Worm (Caenorhabditis elegans) whole organism, dauer: ENCODE results near the gene srh-208.
"Not testable (repeated sequence)": the region's sequence is repeated elsewhere in the genome, so short reads cannot be mapped to it uniquely, and the experiment has no call there.

Experiments used
- unc-62 ChIP-seq: sonication (generic microtip); optimal IDR thresholded peaks from 2 replicates; lab custom pipeline; 2017; ENCODE audit warnings: missing biosample characterization, missing genetic modification reagents, missing genetic modification characterization

srh-208 gene

DNA sequence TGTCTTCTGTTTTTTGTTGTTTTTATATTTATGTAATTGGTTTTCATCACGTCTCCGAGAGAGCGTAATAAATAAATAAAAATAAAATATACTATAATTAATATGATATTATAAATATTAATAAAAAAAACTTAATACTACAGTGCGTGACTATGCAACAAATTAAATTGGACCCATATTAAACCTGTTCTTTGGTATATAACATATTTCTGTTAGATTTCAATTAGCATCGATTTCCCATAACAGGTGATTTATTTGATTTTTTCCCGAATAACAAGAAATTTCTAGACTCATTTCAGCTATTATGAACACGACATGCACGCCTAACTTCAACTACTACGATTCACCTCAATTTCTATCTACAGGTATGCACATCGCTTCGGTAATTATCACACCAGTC lies at the start of gene srh-208:
srh-208 (plus strand) TSS at position 301 of the 400 bp plus-strand sequence.
- TF ChIP-seq unc-62 = not testable (repeated sequence)

DNA sequence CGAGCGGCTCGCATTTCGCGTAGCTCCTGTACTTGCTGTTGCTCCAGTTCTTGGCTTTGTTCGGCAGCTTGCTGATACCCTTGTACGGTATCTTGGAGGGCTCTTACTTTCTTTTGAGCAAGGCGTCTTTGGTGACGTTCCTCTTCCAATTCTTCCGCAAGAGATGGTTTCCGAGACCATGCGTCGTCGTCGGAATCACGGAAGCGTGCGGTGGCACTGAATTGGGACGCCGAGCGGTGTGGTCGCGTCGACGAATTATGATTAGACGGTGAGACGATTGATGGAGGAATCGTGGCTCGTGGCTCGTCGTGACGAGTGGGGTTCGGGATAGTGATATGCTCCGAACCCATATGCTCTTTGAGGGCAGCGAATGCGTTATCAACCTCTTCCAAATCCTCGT lies 40.8 kb upstream of the srh-208 start:
- no peak for TF ChIP-seq unc-62

DNA sequence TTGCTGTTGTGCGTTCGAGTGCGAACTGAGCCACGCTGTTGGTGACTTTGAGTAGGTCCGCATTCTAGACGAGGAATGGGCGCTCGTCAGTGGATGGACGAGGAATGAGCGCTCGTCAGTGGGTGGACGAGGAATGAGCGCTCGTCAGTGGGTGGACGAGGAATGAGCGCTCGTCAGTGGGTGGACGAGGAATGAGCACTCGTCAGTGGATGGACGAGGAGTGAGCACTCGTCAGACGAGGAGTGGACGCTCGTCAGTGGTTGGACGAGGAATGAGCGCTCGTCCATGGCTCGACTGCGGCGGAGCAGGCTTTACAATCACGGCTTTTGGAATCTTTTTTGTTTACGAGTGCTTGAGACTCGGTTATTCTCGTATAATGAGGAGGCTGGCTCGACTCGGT lies 38.7 kb upstream of the srh-208 start:
- no peak for TF ChIP-seq unc-62

DNA sequence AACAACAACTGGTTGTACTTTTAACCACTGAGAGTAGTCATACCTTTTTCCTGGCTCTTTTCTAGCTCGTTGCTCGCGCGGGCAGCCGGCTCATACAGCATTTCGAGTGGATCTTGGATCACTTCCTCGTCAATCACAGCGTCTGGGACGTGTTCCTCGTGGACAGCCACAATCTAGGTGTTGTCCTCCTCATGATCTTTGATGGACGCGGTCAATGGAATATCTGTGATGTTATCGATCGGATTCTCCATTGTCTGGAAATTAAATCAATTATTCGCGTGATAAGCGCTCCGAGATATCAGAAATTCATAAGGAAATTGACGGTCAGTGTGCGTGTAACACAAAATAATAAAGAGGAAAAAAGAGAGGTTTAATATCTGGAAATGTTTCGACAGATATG lies 37.3 kb upstream of the srh-208 start, which contains the start of gene F21D9.8:
F21D9.8 (minus strand) TSS at position 101 of the 400 bp plus-strand sequence.
- no peak for TF ChIP-seq unc-62

DNA sequence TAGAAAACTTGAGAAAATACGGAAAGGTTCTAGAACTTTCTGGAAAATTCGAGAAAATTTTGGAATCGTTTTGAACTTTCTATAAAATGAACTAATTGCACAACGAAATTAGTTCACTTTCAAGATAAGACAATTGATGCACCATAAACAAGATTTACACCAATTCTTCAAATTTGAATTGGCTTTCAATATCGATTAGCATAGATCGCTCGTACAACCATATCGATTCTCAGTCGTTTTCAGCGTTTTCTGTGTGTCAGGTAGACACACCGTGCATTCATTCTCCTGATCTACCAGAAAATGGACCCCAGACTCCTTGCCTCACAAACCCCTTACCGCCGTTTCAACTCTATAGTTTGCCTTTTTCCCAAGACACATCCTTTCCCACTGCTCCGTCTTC lies 34.8 kb upstream of the srh-208 start, which contains the start of gene fbxb-117:
fbxb-117 (plus strand) TSS at position 301 of the 400 bp plus-strand sequence.
- no peak for TF ChIP-seq unc-62

DNA sequence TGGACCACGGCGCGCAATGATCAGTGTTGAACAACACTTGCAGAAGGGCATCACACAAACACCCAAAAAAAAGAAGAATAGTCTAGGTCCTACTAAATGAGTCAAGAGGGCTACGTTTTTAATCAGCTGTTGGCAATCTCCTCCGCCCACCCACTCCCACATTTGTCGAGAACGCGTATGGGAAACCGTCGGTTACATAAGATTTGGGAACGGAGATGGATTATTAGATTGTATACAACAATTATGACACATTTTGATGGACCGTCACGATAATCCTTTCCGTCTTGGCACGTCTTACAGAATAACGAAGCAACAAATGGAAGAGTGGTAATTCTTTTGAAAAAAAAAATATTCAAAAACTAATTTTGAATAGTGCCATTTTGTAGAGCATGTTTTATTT lies 31.2 kb upstream of the srh-208 start:
- TF ChIP-seq unc-62 = no peak

DNA sequence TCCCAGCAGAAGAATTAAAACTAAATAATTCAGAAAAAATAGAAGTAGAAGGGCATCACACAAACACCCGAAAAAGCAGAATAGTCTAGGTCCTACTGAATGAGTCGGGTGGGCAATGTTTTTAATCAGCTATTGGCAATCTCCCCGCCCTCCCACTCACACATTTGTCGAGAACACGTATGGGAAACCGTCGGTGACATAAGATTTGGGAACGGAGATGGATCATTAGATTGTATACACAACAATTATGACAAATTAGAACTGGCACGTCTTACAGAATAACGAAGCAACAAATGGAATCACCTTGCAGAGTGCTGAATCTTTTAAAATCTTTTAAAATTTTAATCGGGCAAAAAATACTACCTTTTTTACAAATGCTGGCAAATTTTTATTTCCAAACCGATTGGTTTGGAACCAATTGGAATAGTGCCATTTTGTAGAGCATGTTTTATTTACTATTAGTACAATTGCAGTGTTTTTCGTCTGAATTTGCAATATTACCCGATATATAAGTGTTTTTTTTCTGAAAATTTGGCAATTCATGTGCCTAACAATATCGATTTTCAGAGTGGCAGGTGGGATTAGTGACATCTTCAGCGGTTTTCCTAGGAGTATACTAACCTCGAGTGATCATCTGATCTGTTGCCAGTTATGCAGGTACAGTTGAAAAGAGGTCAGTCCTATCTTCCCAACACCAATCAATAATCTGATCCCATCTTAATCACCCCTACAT lies 28.9 kb upstream of the srh-208 start, which contains the start of the genes F55C9.3 and fbxb-57:
F55C9.3 (minus strand) TSS at position 101 of the 733 bp plus-strand sequence.
fbxb-57 (plus strand) TSS at position 683 of the 733 bp plus-strand sequence.
- no peak for TF ChIP-seq unc-62

DNA sequence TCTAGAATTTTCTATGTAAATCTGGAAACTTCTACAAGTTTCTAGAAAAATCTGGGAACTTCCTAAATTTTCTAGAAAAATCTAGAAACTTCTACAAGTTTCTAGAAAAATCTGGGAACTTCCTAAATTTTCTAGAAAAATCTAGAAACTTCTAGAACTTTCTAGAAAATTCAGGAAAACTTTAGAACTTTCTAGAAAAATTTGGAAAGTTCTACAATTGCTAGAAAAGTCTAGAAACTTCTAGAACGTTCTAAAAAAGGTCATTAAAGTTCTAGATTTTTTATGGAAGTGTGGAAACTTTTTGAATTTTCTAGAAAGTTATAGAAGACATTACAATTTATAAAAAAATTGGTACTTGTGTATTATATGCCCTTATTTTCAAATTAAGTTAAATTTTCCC lies 24.1 kb upstream of the srh-208 start, which contains the start of gene F55C9.5:
F55C9.5 (minus strand) TSS at position 101 of the 400 bp plus-strand sequence.
- no peak for TF ChIP-seq unc-62

DNA sequence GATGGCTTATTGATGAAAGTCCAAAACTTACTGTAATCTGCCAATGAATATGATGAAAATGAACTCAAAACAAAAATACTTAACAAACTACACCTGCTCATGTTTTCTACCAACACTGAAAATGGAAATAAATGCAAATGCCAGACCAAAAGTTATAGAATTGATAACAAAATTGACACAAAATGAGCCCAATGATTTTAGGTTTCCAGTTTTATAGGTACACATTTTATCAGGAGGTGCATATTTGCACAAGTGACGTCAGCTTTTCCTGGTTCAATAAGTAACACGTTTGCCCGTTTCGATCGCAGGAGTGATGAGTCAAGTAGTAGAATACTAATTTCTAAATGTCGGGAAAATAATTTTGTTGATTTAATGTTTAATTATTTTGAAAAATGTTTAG lies 20.4 kb upstream of the srh-208 start, which contains the start of gene F55C9.6:
F55C9.6 (minus strand) TSS at position 101 of the 400 bp plus-strand sequence.
- TF ChIP-seq unc-62 = no peak

DNA sequence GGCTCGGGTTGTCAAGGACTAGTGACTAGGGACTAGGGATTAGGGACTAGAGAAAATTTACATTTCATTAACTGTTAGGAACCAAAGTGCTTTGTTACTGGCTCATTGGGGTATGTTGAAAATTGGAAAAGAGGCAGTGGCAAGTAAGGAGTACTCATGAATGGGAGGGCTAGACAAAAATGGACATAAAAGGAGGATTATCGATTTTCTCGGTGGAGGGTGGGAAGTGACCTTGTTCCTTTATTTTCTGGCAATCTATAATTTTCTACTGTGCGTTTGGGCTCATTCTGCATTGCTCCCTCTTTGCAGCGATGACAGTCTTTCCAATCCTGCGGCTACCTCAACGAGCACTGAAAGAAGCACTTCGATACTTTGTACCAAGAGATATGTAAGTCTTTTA lies 19.6 kb upstream of the srh-208 start, which contains the start of gene fbxb-60:
fbxb-60 (plus strand) TSS at position 301 of the 400 bp plus-strand sequence.
- TF ChIP-seq unc-62 = no peak

DNA sequence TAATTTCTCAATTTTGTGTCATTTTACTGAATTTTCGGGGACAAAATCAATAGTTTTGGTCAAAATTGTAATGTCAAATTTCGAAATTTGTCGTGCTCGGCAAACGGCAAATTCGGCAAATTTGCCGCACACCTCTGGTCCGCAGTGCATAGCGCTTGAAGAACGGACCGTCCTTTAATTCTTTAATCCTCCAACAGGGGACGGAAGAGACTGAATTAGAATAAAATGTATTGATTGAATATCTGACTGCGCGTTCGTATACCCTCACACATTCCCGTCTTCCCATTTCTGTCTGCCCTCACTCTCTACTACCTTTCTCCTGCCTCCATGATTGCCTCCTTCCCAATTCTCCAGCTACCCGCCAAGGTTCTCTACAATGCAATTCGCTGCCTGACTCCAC lies 17.9 kb upstream of the srh-208 start, which contains the start of gene F55C9.14:
F55C9.14 (plus strand) TSS at position 301 of the 400 bp plus-strand sequence.
- TF ChIP-seq unc-62 = no peak

DNA sequence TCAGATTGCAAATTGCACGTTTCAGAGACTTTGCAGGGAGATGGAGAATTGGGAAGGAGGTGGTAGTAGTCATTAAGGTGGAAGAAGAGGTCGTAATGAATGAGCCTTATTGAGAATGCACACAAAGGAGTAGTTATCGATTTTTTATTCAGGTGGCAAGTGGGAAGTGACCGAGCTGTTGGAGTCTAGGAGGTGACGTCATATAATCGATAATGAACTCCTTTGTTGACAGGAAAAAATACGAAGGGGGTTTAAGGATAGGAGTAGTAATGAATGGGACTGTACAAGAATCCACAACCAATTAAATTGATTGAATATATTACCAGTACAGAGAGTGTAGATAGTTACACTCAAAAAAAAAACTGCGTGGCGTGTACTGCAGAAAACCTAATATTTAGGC lies 15.2 kb upstream of the srh-208 start, which contains the start of gene fbxb-62:
fbxb-62 (minus strand) TSS at position 101 of the 400 bp plus-strand sequence.
- no peak for TF ChIP-seq unc-62

DNA sequence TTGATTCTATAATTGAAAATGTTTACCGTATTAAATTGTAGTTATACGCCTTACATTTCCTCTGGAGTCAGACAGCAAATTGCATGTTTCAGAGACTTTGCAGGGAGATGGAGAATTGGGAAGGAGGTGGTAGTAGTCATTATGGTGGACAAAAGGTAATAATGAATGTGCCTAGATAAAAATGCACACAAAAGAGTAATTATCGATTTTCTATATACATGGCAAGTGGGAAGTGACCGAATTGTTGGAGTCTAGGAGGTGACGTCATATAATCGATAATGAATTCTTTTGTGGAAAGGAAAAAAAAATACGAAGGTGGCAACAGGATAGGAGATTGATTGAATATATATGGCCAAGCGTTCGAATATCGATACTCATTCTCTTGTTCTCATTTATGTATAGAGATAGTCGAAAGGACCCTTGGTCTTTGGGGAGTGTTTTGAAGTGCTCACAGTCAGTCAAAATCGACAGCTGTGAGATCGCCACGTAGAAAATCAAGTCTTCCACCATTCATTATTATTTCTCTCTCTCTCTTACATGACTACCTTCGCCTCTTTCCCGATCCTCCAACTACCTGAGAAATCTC lies 13.5 kb upstream of the srh-208 start, which contains the start of the genes fbxb-63 and fbxb-61:
fbxb-63 (minus strand) TSS at position 142 of the 586 bp plus-strand sequence.
fbxb-61 (plus strand) TSS at position 536 of the 586 bp plus-strand sequence.
- no peak for TF ChIP-seq unc-62

DNA sequence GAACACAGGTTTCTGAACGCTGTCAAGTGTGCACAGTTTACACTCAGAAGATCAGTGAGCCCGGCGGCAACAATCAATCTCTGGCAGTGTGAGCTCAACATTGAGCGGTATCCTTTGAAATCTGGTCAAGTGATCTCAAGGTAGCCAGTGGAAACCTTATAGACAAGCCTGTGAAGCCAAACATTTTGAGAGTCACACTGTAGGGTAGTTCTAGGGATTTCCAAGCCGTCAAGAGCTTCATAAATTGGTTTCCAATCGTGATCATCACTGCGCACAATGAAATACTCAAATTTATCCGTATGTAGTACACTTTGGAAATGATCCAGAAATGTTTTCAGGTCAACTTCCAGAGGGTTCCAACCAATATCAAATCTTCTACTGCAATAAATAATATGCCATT lies 10.3 kb upstream of the srh-208 start, which contains the start of gene F55C9.15:
F55C9.15 (minus strand) TSS at position 101 of the 400 bp plus-strand sequence.
- TF ChIP-seq unc-62 = no peak

DNA sequence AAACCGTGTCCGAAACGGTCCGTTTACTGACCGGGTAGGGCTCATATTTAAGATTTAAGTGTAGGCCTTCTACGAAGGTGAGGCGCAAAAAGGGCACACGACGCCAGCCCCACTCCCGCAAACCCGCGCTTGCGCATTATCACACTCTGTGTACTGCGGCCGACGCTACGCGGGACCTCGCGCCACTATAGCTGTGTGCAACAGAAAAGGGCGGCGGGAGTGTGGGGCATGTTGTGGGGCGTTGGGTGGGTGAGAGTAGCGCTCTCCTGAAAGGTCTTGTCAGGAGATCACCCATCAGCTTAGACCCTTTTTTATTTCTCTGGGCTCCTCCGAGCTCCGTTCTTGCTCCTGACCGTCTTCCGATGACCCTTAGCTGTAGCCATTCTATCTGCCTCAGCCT lies 9.0 kb upstream of the srh-208 start:
- TF ChIP-seq unc-62 = no peak

DNA sequence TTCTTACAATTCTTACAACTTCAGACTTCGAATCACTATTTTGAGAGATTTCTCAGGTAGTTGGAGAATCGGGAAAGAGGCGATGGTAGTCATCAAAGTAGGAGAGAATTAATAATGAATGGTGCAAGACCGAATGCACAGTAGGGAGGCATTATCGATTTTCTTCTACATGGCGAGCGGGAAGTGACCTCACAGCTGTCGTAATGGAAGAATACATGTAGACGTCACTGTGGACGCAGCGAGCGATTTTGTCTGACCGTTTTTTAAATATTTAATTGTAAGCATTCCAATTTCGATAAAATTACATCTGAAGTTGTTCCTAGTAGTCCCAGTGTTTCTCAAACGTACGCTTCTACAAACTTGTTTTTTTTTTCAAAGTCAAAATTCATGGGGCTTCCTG lies 7.6 kb upstream of the srh-208 start, which contains the start of gene F55C9.11:
F55C9.11 (minus strand) TSS at position 101 of the 400 bp plus-strand sequence.
- TF ChIP-seq unc-62 = no peak

DNA sequence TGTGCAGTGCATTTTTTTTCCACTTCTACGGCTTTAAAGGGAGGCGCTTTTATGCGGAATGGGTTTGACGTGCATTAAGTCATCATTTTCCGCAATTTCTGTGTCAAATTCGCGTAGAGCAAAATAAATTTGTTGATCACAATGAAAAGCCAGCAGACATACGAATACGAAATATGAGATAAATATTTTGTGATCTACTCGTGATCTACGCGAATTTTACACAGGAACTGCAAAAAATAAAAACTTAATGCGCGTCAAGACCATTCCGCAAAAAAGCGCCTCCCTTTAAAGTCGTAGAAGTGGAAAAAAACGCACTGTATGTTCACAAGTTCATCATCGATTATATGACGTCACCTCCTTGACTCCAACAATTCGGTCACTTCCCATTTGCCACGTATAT lies 5.8 kb upstream of the srh-208 start, which contains the start of gene C43D7.8:
C43D7.8 (minus strand) TSS at position 101 of the 400 bp plus-strand sequence.
- TF ChIP-seq unc-62 = no peak
